Worm (Caenorhabditis elegans): ENCODE data around the gene aass-1.

- TF ChIP-seq ceh-82 (tag; optimal IDR thresholded peaks at IDR 0.05) (no peak), lsy-2 (tag; optimal IDR thresholded peaks at IDR 0.05) (no peak), aly-2 (tag; optimal IDR thresholded peaks at IDR 0.05) (no peak), unc-62 (GFP tag; optimal IDR thresholded peaks at IDR 0.05) (no peak), ceh-16 (tag; optimal IDR thresholded peaks at IDR 0.05) (no peak), nhr-129 (tag; optimal IDR thresholded peaks at IDR 0.05) (no peak), unc-39 (tag; optimal IDR thresholded peaks at IDR 0.05) (no peak), lin-13 (GFP tag; optimal IDR thresholded peaks at IDR 0.05) (no peak), nhr-237 (tag; optimal IDR thresholded peaks at IDR 0.05) (no peak), skn-1 (tag; optimal IDR thresholded peaks at IDR 0.05) (no peak), ama-1 (optimal IDR thresholded peaks at IDR 0.05) (no peak), dmd-4 (tag; optimal IDR thresholded peaks at IDR 0.05) (no peak), ztf-4 (tag; optimal IDR thresholded peaks at IDR 0.05) (no peak)
These were observed 24.2 kb downstream of the aass-1 start, which contains the start of gene T21D12.11 for ce11 chrIV:269107-269506.

All from whole organism, L2 larva.